Worm (Caenorhabditis elegans): ENCODE measurements around the gene F08D12.15.

The F08D12.15 gene

DNA sequence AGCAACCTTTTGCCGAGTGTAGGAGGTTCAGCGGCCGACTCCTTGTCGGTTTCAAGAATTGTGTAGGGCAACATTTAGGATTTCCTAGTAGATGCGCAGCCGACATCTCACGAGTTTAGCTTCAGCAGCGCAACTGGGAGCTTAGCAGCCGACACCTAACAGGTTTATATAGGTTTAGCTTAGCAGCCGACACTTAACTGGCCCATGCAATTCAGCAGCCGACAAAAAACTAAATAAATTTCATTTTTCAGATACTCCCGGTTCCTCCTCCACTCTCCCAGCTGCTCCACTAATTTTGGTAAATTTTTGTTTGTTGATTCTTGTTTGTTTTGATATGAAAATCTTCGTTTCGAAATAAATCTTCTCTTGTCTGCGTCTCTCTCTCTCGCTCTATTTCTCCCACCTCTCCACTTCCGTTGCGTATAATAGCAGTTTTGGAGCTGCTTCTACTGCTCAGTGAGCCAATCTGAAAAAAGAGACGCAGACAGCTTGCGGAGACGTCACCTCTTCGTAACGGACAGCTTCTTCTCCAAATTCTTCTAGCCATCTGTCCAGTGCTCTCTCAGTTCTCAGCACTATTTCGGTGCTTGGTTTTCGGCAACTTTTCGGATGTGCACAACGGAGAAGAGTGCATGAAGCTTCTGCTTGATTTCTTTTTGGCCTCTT lies 18.3 kb upstream of the F08D12.15 start:
- 0 out of 2 replicates have a peak, but pooled peaks have one; percentile 37 for TF ChIP-seq mcd-1 (GFP tag; IDR thresholded peaks at IDR 0.05)
- TF ChIP-seq aptf-3 (GFP tag; IDR thresholded peaks at IDR 0.05): no peak
- TF ChIP-seq ekl-4 (GFP tag; IDR thresholded peaks at IDR 0.05): no peak
- no peak for TF ChIP-seq ccch-3 (GFP tag; optimal IDR thresholded peaks at IDR 0.05)
- peak; percentile 46; the same call in 1 of the 2 replicates for TF ChIP-seq zfh-2 (GFP tag; conservative IDR thresholded peaks at IDR 0.05)
- TF ChIP-seq xnd-1 (tag; optimal IDR thresholded peaks at IDR 0.05): no peak
- TF ChIP-seq ztf-22 (GFP tag; optimal IDR thresholded peaks at IDR 0.05): no peak
- TF ChIP-seq rcor-1 (GFP tag; IDR thresholded peaks at IDR 0.05): no peak
- TF ChIP-seq attf-5 (GFP tag; optimal IDR thresholded peaks at IDR 0.05): peak; percentile 2
- no peak for TF ChIP-seq cebp-1 (GFP tag; IDR thresholded peaks at IDR 0.05)
- no peak for TF ChIP-seq cebp-1 (tag; optimal IDR thresholded peaks at IDR 0.05)
- no peak for TF ChIP-seq gei-17 (GFP tag; optimal IDR thresholded peaks at IDR 0.05)
- TF ChIP-seq madf-10 (tag; optimal IDR thresholded peaks at IDR 0.05): no peak
- no peak for TF ChIP-seq efl-1 (GFP tag; optimal IDR thresholded peaks at IDR 0.05)
- TF ChIP-seq cebp-2 (GFP tag; IDR thresholded peaks at IDR 0.05): no peak
- no peak for TF ChIP-seq ztf-25 (GFP tag; IDR thresholded peaks at IDR 0.05)
- no peak for TF ChIP-seq C17E4.6 (GFP tag; IDR thresholded peaks at IDR 0.05)
- no peak for TF ChIP-seq Y79H2A.3 (GFP tag; conservative IDR thresholded peaks at IDR 0.05)
- no peak for TF ChIP-seq bed-1 (GFP tag; IDR thresholded peaks at IDR 0.05)
- TF ChIP-seq ztf-3 (GFP tag; optimal IDR thresholded peaks at IDR 0.05): no peak
- no peak for TF ChIP-seq B0261.1 (tag; optimal IDR thresholded peaks at IDR 0.05)
- TF ChIP-seq fkh-3 (tag; optimal IDR thresholded peaks at IDR 0.05): no peak
- TF ChIP-seq lag-1 (GFP tag; IDR thresholded peaks at IDR 0.05): no peak
- no peak for TF ChIP-seq F39B2.1 (GFP tag; IDR thresholded peaks at IDR 0.05)
- no peak for TF ChIP-seq pha-4 (tag; optimal IDR thresholded peaks at IDR 0.05)
- TF ChIP-seq Y95B8A.8 (GFP tag; IDR thresholded peaks at IDR 0.05): no peak
- no peak for TF ChIP-seq zim-3 (tag; optimal IDR thresholded peaks at IDR 0.05)
- no peak for TF ChIP-seq let-526 (GFP tag; IDR thresholded peaks at IDR 0.05)
- TF ChIP-seq madf-8 (GFP tag; conservative IDR thresholded peaks at IDR 0.05): no peak
- no peak for TF ChIP-seq mxl-1 (tag; optimal IDR thresholded peaks at IDR 0.05)
- no peak for TF ChIP-seq mel-28 (tag; optimal IDR thresholded peaks at IDR 0.05; ENCODE audit: borderline replicate concordance)
- no peak for TF ChIP-seq dox-1 (GFP tag; IDR thresholded peaks at IDR 0.05)
- no peak for TF ChIP-seq ama-1 (optimal IDR thresholded peaks at IDR 0.05)
- TF ChIP-seq ama-1 (GFP tag; optimal IDR thresholded peaks at IDR 0.05): no peak
- TF ChIP-seq hlh-26 (GFP tag; conservative IDR thresholded peaks at IDR 0.05): no peak
- no peak for TF ChIP-seq F49E8.2 (tag; optimal IDR thresholded peaks at IDR 0.05; ENCODE audit: insufficient read depth)
- TF ChIP-seq hmg-1.2 (GFP tag; IDR thresholded peaks at IDR 0.05): peak; percentile 57; the same call in 1 of the 2 replicates
- peak; percentile 57 for TF ChIP-seq snpc-4 (GFP tag; optimal IDR thresholded peaks at IDR 0.05)
- peak in 3 of 4 experiments; percentile 40 to 66 (median 52) for TF ChIP-seq snpc-4 (tag; optimal IDR thresholded peaks at IDR 0.05)
- peak; percentile 23 for TF ChIP-seq K12H6.12 (tag; optimal IDR thresholded peaks at IDR 0.05)

DNA sequence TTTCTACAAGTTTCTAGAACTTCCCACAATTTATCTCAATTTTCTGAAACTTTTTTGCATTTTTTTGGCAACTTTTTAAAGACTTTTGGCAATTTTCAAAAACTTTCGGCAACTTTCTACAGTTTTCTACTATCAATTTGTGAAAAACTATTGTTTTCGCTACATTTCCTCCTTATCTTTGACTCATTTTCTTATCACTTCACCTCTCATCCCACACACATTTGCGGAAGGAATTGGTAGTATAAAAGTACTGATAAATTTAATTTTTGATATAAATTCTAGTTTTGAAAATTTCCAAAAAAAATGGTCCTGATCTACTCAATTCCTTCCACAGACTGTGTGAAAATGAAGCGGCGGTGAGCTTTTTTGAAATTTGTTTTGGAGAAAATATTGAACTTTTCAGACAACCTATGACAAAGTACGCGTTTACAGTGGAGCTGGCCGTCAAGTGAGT lies 16.8 kb upstream of the F08D12.15 start, which contains the start of gene F29A7.4:
F29A7.4 (plus strand) TSS at position 404 of the 454 bp plus-strand sequence.
- TF ChIP-seq hsf-1 (GFP tag; IDR thresholded peaks at IDR 0.05) (no peak), aptf-2 (GFP tag; conservative IDR thresholded peaks at IDR 0.05) (no peak), sea-2 (GFP tag; IDR thresholded peaks at IDR 0.05) (no peak), ceh-91 (GFP tag; IDR thresholded peaks at IDR 0.05) (no peak), lin-40 (tag; optimal IDR thresholded peaks at IDR 0.05) (no peak), mes-4 (tag; optimal IDR thresholded peaks at IDR 0.05) (no peak), him-1 (tag; optimal IDR thresholded peaks at IDR 0.05) (no peak), ets-4 (GFP tag; optimal IDR thresholded peaks at IDR 0.05) (no peak), snpc-1.3 (tag; optimal IDR thresholded peaks at IDR 0.05; ENCODE audit: insufficient read depth) (no peak), zim-3 (tag; optimal IDR thresholded peaks at IDR 0.05) (no peak), mel-28 (tag; optimal IDR thresholded peaks at IDR 0.05; ENCODE audit: borderline replicate concordance) (no peak), ekl-4 (GFP tag; IDR thresholded peaks at IDR 0.05) (no peak), dpff-1 (tag; optimal IDR thresholded peaks at IDR 0.05) (no peak), D2030.7 (GFP tag; IDR thresholded peaks at IDR 0.05) (no peak)

Measured in whole organism, young adult.